Fruit fly (Drosophila melanogaster) whole organism, pupa: ENCODE measurements around the gene sro.
A peak's percentile ranks its signal among the peaks of the same experiment; 100 is the strongest.

Source experiments
- CG10348 ChIP-seq: fragments of 200-800 bp; sonication (Bioruptor generic); IDR thresholded peaks from 2 replicates; pipeline ENCODE4 v1.3.6; 2022; ENCODE audit warnings: missing biosample characterization, missing genetic modification characterization
- CG12605 ChIP-seq: fragments of 200-800 bp; sonication (Bioruptor generic); IDR thresholded peaks from 2 replicates; pipeline ENCODE4 v1.3.6; 2022; ENCODE audit warnings: missing biosample characterization, missing genetic modification characterization
- CG13204 ChIP-seq: fragments of 200-800 bp; sonication (Bioruptor generic); optimal IDR thresholded peaks from 2 replicates; lab custom pipeline; 2018; ENCODE audit warnings: missing biosample characterization, mild to moderate bottlenecking, missing genetic modification characterization, moderate library complexity
- CG14655 ChIP-seq: fragments of 200-800 bp; sonication (Bioruptor generic); optimal IDR thresholded peaks from 3 replicates; lab custom pipeline; 2017; ENCODE audit warnings: mild to moderate bottlenecking, missing biosample characterization, missing genetic modification reagents, missing genetic modification characterization
- CG15710 ChIP-seq: fragments of 200-800 bp; sonication (Bioruptor generic); optimal IDR thresholded peaks from 2 replicates; lab custom pipeline; 2018; ENCODE audit warnings: missing biosample characterization, mild to moderate bottlenecking, missing genetic modification characterization, moderate library complexity
- CG17806 ChIP-seq: fragments of 200-800 bp; sonication (Bioruptor generic); optimal IDR thresholded peaks from 2 replicates; lab custom pipeline; 2018; ENCODE audit warnings: missing biosample characterization, mild to moderate bottlenecking, missing genetic modification characterization, moderate library complexity
- CG32121 ChIP-seq: fragments of 200-800 bp; sonication (Bioruptor generic); IDR thresholded peaks from 2 replicates; pipeline ENCODE4 v1.3.6; 2022; ENCODE audit warnings: missing biosample characterization, missing genetic modification characterization
- CG34367 ChIP-seq: fragments of 200-800 bp; sonication (Bioruptor generic); optimal IDR thresholded peaks from 2 replicates; lab custom pipeline; 2018; ENCODE audit warnings: missing biosample characterization, mild to moderate bottlenecking, missing genetic modification characterization
- CG4496 ChIP-seq: fragments of 200-800 bp; sonication (Bioruptor generic); IDR thresholded peaks from 3 replicates; pipeline ENCODE4 v1.3.6; 2022; ENCODE audit warnings: missing biosample characterization, missing genetic modification characterization
- CG8159 ChIP-seq: fragments of 200-800 bp; sonication (Bioruptor generic); optimal IDR thresholded peaks from 3 replicates; lab custom pipeline; 2018; ENCODE audit warnings: missing biosample characterization, mild to moderate bottlenecking, missing genetic modification characterization, moderate library complexity
- CG8301 ChIP-seq: fragments of 200-800 bp; sonication (Bioruptor generic); optimal IDR thresholded peaks from 2 replicates; lab custom pipeline; 2018; ENCODE audit warnings: missing biosample characterization, mild to moderate bottlenecking, missing genetic modification characterization
- CG9948 ChIP-seq: fragments of 200-800 bp; sonication (Bioruptor generic); optimal IDR thresholded peaks from 2 replicates; lab custom pipeline; 2018; ENCODE audit warnings: missing biosample characterization, mild to moderate bottlenecking, missing genetic modification characterization, moderate library complexity
- D1 ChIP-seq: fragments of 200-800 bp; sonication (Bioruptor generic); optimal IDR thresholded peaks from 2 replicates; lab custom pipeline; 2018; ENCODE audit warnings: missing biosample characterization, mild to moderate bottlenecking, missing genetic modification characterization, moderate library complexity
- EcR ChIP-seq: fragments of 200-800 bp; sonication (Bioruptor generic); optimal IDR thresholded peaks from 3 replicates; lab custom pipeline; 2019; ENCODE audit warnings: missing biosample characterization, missing genetic modification characterization, mild to moderate bottlenecking, moderate library complexity, missing genetic modification reagents
- Ets98B ChIP-seq: fragments of 200-800 bp; sonication (Bioruptor generic); IDR thresholded peaks from 2 replicates; pipeline ENCODE4 v1.3.6; 2022; ENCODE audit warnings: missing biosample characterization, missing genetic modification characterization
- Pif1A ChIP-seq: fragments of 200-800 bp; sonication (Bioruptor generic); optimal IDR thresholded peaks from 3 replicates; lab custom pipeline; 2016; ENCODE audit warnings: missing biosample characterization, missing genetic modification characterization
- Pif1B ChIP-seq: fragments of 200-800 bp; sonication (Bioruptor generic); optimal IDR thresholded peaks from 3 replicates; lab custom pipeline; 2016; ENCODE audit warnings: missing biosample characterization, missing genetic modification characterization
- Snoo ChIP-seq: fragments of 200-800 bp; sonication (Bioruptor generic); optimal IDR thresholded peaks from 3 replicates; lab custom pipeline; 2017; ENCODE audit warnings: missing biosample characterization, mild to moderate bottlenecking, missing genetic modification characterization, inconsistent platforms
- fd96Ca ChIP-seq: fragments of 200-800 bp; sonication (Bioruptor generic); IDR thresholded peaks from 3 replicates; pipeline ENCODE4 v1.3.6; 2022; ENCODE audit warnings: missing biosample characterization, missing genetic modification characterization
- gl ChIP-seq: fragments of 200-800 bp; sonication (Bioruptor generic); optimal IDR thresholded peaks from 2 replicates; lab custom pipeline; 2018; ENCODE audit warnings: missing biosample characterization, mild to moderate bottlenecking, missing genetic modification characterization
- rn ChIP-seq: fragments of 200-800 bp; sonication (Bioruptor generic); IDR thresholded peaks from 2 replicates; pipeline ENCODE4 v1.3.6; 2022; ENCODE audit warnings: missing biosample characterization, missing genetic modification characterization

sro gene

dm6 chr3R:29772795-29773331, 21.5 kb upstream of the sro start:
- TF ChIP-seq EcR: peak; percentile 84
- TF ChIP-seq CG32121 (GFP tag; lab: Robert Waterston, UW): peak; percentile 78
- TF ChIP-seq CG9948 (tag; lab: Kevin White, UChicago): no peak
- no peak for TF ChIP-seq CG14655
- peak; percentile 41 for TF ChIP-seq gl (tag; lab: Kevin White, UChicago)
- no peak; the same call in 2 of the 3 replicates for TF ChIP-seq CG4496 (GFP tag; lab: Robert Waterston, UW)
- TF ChIP-seq CG8159 (tag; lab: Kevin White, UChicago): no peak
- TF ChIP-seq fd96Ca: peak; percentile 51; the same call in 2 of the 3 replicates
- TF ChIP-seq Pif1A (GFP tag; lab: Kevin White, UChicago): no peak
- TF ChIP-seq CG13204: peak; percentile 99
- peak; percentile 54 for TF ChIP-seq CG10348 (GFP tag; lab: Robert Waterston, UW)
- peak; percentile 70 for TF ChIP-seq Ets98B
- no peak for TF ChIP-seq CG17806 (tag; lab: Kevin White, UChicago)
- TF ChIP-seq rn (GFP tag; lab: Robert Waterston, UW): peak; percentile 33; the same call in 1 of the 2 replicates
- no peak for TF ChIP-seq CG34367 (tag; lab: Kevin White, UChicago)
- peak; percentile 19 for TF ChIP-seq CG15710 (tag; lab: Kevin White, UChicago)
- peak; percentile 68 for TF ChIP-seq CG12605 (GFP tag; lab: Robert Waterston, UW)

- TF ChIP-seq CG17806 (tag; lab: Kevin White, UChicago): peak; percentile 68
- peak; percentile 80 for TF ChIP-seq CG8301 (tag; lab: Kevin White, UChicago)
- TF ChIP-seq rn (GFP tag; lab: Robert Waterston, UW): peak; percentile 67; the same call in 1 of the 2 replicates
- peak; percentile 84 for TF ChIP-seq CG14655
- no peak for TF ChIP-seq CG12605 (GFP tag; lab: Robert Waterston, UW)
- peak; percentile 50 for TF ChIP-seq gl (tag; lab: Kevin White, UChicago)
- TF ChIP-seq Pif1B (GFP tag; lab: Kevin White, UChicago): peak; percentile 70
- TF ChIP-seq Pif1A (GFP tag; lab: Kevin White, UChicago): peak; percentile 82
- TF ChIP-seq CG8159 (tag; lab: Kevin White, UChicago): peak; percentile 83
- TF ChIP-seq CG32121 (GFP tag; lab: Robert Waterston, UW): peak; percentile 78
- TF ChIP-seq EcR: no peak
- TF ChIP-seq CG9948 (tag; lab: Kevin White, UChicago): peak; percentile 74
- peak; percentile 78 for TF ChIP-seq CG34367 (tag; lab: Kevin White, UChicago)
- TF ChIP-seq Ets98B: peak; percentile 43; the same call in 1 of the 2 replicates
- TF ChIP-seq D1 (tag; lab: Kevin White, UChicago): no peak
- TF ChIP-seq CG15710 (tag; lab: Kevin White, UChicago): peak; percentile 86
- TF ChIP-seq CG13204: peak; percentile 53
- peak; percentile 86 for TF ChIP-seq fd96Ca
- TF ChIP-seq CG4496 (GFP tag; lab: Robert Waterston, UW): peak; percentile 78; the same call in 2 of the 3 replicates
- TF ChIP-seq CG10348 (GFP tag; lab: Robert Waterston, UW): peak; percentile 42
- peak; percentile 4 for TF ChIP-seq Snoo (tag; lab: Kevin White, UChicago)
Measured at dm6 chr3R:29773833-29774324, 20.5 kb upstream of the sro start.

DNA sequence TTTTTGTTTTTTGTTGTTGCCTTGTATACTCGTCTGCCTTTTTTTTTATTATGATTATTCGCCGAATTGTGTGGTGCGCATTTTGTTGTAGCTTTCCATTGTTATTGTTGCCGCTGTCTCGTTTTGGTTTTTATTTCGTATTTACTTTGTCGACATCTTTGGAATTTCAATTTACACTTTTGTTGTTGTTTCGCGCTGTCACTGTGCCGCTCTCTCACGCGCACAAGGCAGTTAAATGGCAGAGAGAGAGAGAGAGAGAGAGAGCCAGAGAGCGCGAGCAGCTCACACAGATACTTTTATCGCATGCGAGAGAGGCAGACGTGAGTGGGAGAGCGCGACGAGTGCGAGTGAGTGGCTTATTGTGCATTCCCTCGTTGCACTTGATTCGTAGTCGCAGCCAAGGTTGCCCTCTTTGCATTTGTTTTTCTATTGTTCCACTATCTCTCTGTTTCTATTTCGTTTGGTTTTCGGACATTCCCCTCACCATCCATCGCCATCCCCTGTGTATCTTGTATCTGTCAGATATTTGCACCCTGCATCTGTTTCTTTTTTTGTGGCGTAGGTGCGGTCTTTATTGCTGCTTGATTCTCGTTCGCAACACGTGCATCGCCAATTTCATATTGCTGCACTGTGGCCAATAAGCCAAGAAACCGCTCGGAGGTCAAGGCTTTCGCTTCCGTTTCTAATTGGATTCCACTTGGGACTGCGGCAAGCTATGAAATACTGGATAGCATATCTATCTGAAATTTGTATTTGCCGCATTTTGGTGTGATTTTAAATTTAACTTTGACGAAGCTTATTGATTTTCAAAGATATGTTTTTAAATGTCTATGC, 19.8 kb upstream of the sro start:
- TF ChIP-seq CG9948 (tag; lab: Kevin White, UChicago) (no peak), Ets98B (peak; percentile 56; the same call in 1 of the 2 replicates), CG13204 (peak; percentile 50), gl (tag; lab: Kevin White, UChicago) (peak; percentile 9), CG8301 (tag; lab: Kevin White, UChicago) (no peak), rn (GFP tag; lab: Robert Waterston, UW) (no peak), CG17806 (tag; lab: Kevin White, UChicago) (no peak), CG15710 (tag; lab: Kevin White, UChicago) (no peak), CG10348 (GFP tag; lab: Robert Waterston, UW) (no peak), EcR (peak; percentile 41), CG12605 (GFP tag; lab: Robert Waterston, UW) (no peak; the same call in 1 of the 2 replicates), CG4496 (GFP tag; lab: Robert Waterston, UW) (no peak), Pif1B (GFP tag; lab: Kevin White, UChicago) (no peak), fd96Ca (peak; percentile 47; the same call in 2 of the 3 replicates), CG32121 (GFP tag; lab: Robert Waterston, UW) (peak; percentile 26; the same call in 1 of the 2 replicates)

dm6 chr3R:29775755-29776686, 18.4 kb upstream of the sro start:
- TF ChIP-seq CG12605 (GFP tag; lab: Robert Waterston, UW) (no peak), Pif1B (GFP tag; lab: Kevin White, UChicago) (no peak), CG8301 (tag; lab: Kevin White, UChicago) (no peak), CG10348 (GFP tag; lab: Robert Waterston, UW) (no peak), D1 (tag; lab: Kevin White, UChicago) (no peak), CG15710 (tag; lab: Kevin White, UChicago) (no peak), CG13204 (no peak), CG9948 (tag; lab: Kevin White, UChicago) (peak; percentile 7), EcR (no peak), CG32121 (GFP tag; lab: Robert Waterston, UW) (no peak), CG14655 (peak; percentile 7), Pif1A (GFP tag; lab: Kevin White, UChicago) (no peak), rn (GFP tag; lab: Robert Waterston, UW) (no peak), CG34367 (tag; lab: Kevin White, UChicago) (no peak), Snoo (tag; lab: Kevin White, UChicago) (no peak), fd96Ca (no peak), Ets98B (no peak), CG8159 (tag; lab: Kevin White, UChicago) (peak; percentile 59), CG17806 (tag; lab: Kevin White, UChicago) (peak; percentile 5), CG4496 (GFP tag; lab: Robert Waterston, UW) (no peak), gl (tag; lab: Kevin White, UChicago) (no peak)
